Worm (Caenorhabditis elegans): Measurements from ENCODE around the gene nhr-30.
"Not testable (repeated sequence)": the region's sequence is repeated elsewhere in the genome, so short reads cannot be mapped to it uniquely, and the experiment has no call there.

- not testable (repeated sequence) for TF ChIP-seq ama-1 (optimal IDR thresholded peaks at IDR 0.05); tbx-11 (GFP tag; IDR thresholded peaks at IDR 0.05); F13C5.2 (tag; optimal IDR thresholded peaks at IDR 0.05); hmg-4 (GFP tag; optimal IDR thresholded peaks at IDR 0.05); aly-1 (tag; optimal IDR thresholded peaks at IDR 0.05); hnd-1 (tag; optimal IDR thresholded peaks at IDR 0.05)
Measured at ce11 chrV:9086650-9087049, 41.7 kb downstream of the nhr-30 start.

Measured in whole organism, early embryonic.